Fruit fly (Drosophila melanogaster) ovary, adult (tissue): ENCODE measurements around the gene CG13248.

Experiments used
- CG17801 ChIP-seq: fragments of 200-800 bp; optimal IDR thresholded peaks from 2 replicates; lab custom pipeline; 2019; ENCODE audit warnings: missing biosample characterization, mild to moderate bottlenecking, missing genetic modification characterization, moderate library complexity; ENCODE audit not compliant: partially characterized antibody

The CG13248 gene

dm6 chr3L:20431619-20432018 lies 21.3 kb upstream of the CG13248 start:
- TF ChIP-seq CG17801 (GFP tag; lab: Kevin White, UChicago), result no peak

- TF ChIP-seq CG17801 (GFP tag; lab: Kevin White, UChicago), result peak; percentile 33
Measured at dm6 chr3L:20430182-20430581, 19.8 kb upstream of the CG13248 start, which contains the start of gene CG5262. CG5262 (minus strand) TSS chr3L:20430475.

- no peak for TF ChIP-seq CG17801 (GFP tag; lab: Kevin White, UChicago)
Measured at dm6 chr3L:20427449-20427848, 17.1 kb upstream of the CG13248 start, which contains the start of gene CG5274. CG5274 (minus strand) TSS chr3L:20427666.

- TF ChIP-seq CG17801 (GFP tag; lab: Kevin White, UChicago), result no peak
Measured at dm6 chr3L:20425888-20426287, 15.5 kb upstream of the CG13248 start, which contains the start of gene CG5282. CG5282 (minus strand) TSS chr3L:20426071.

- TF ChIP-seq CG17801 (GFP tag; lab: Kevin White, UChicago), result no peak
Measured at dm6 chr3L:20413304-20413703, 2.9 kb upstream of the CG13248 start, which contains the start of gene zye. zye (plus strand) TSS chr3L:20413604.

- TF ChIP-seq CG17801 (GFP tag; lab: Kevin White, UChicago), result peak; percentile 41
Measured at dm6 chr3L:20410780-20411179, 414 bp upstream of the CG13248 start.

dm6 chr3L:20405971-20406948 lies 4.1 kb downstream of the CG13248 start:
- no peak for TF ChIP-seq CG17801 (GFP tag; lab: Kevin White, UChicago)

- no peak for TF ChIP-seq CG17801 (GFP tag; lab: Kevin White, UChicago)
Measured at dm6 chr3L:20405337-20405887, 5.0 kb downstream of the CG13248 start.

- TF ChIP-seq CG17801 (GFP tag; lab: Kevin White, UChicago), result no peak
Measured at dm6 chr3L:20404515-20404914, 5.9 kb downstream of the CG13248 start.

dm6 chr3L:20403493-20404379 lies 6.6 kb downstream of the CG13248 start:
- TF ChIP-seq CG17801 (GFP tag; lab: Kevin White, UChicago), result no peak

- no peak for TF ChIP-seq CG17801 (GFP tag; lab: Kevin White, UChicago)
Measured at dm6 chr3L:20402665-20403492, 7.5 kb downstream of the CG13248 start.

dm6 chr3L:20401026-20401912 lies 9.1 kb downstream of the CG13248 start, which contains the start of gene trbl:
trbl (minus strand) TSS chr3L:20401609.
- peak; percentile 77 for TF ChIP-seq CG17801 (GFP tag; lab: Kevin White, UChicago)

dm6 chr3L:20400515-20400914 lies 9.9 kb downstream of the CG13248 start:
- no peak for TF ChIP-seq CG17801 (GFP tag; lab: Kevin White, UChicago)
